Worm (Caenorhabditis elegans) whole organism, young adult: ENCODE results near the gene twk-8.
A peak's percentile ranks its signal among the peaks of the same experiment; 100 is the strongest.
"Not testable (repeated sequence)": the region's sequence is repeated elsewhere in the genome, so short reads cannot be mapped to it uniquely, and the experiment has no call there.

Experiments
- B0336.3 ChIP-seq: fragments of 200-800 bp; sonication (Bioruptor generic); IDR thresholded peaks from 2 replicates; pipeline ENCODE4 v1.3.6; 2022; ENCODE audit warnings: missing genetic modification characterization, missing compliant biosample characterization
- D2030.7 ChIP-seq: fragments of 200-800 bp; sonication (Bioruptor generic); IDR thresholded peaks from 2 replicates; pipeline ENCODE4 v1.3.6; 2022; ENCODE audit warnings: missing genetic modification reagents, missing genetic modification characterization, missing compliant biosample characterization
- F33H1.4 ChIP-seq: fragments of 200-800 bp; sonication (Bioruptor generic); IDR thresholded peaks from 2 replicates; pipeline ENCODE4 v1.3.6; 2022; ENCODE audit warnings: missing genetic modification reagents, missing genetic modification characterization, missing compliant biosample characterization
- F49E8.2 ChIP-seq: sonication (generic microtip); optimal IDR thresholded peaks from 3 replicates; lab custom pipeline; 2017; ENCODE audit warnings: missing genetic modification characterization, mild to moderate bottlenecking, missing compliant biosample characterization, antibody characterized with exemption, moderate library complexity; ENCODE audit not compliant: insufficient read depth
- Y79H2A.3 ChIP-seq: fragments of 200-800 bp; sonication (Bioruptor generic); conservative IDR thresholded peaks from 2 replicates; pipeline ENCODE4 v1.3.6; 2022; ENCODE audit warnings: missing genetic modification reagents, missing genetic modification characterization, missing compliant biosample characterization
- Y95B8A.8 ChIP-seq: fragments of 200-800 bp; sonication (Bioruptor generic); IDR thresholded peaks from 2 replicates; pipeline ENCODE4 v1.3.6; 2022; ENCODE audit warnings: missing genetic modification reagents, missing genetic modification characterization, missing compliant biosample characterization
- aptf-3 ChIP-seq: fragments of 200-800 bp; sonication (Bioruptor generic); IDR thresholded peaks from 2 replicates; pipeline ENCODE4 v1.3.6; 2022; ENCODE audit warnings: missing genetic modification characterization, missing compliant biosample characterization
- attf-6 ChIP-seq: fragments of 200-800 bp; sonication (Bioruptor generic); IDR thresholded peaks from 2 replicates; pipeline ENCODE4 v1.3.6; 2022; ENCODE audit warnings: missing genetic modification reagents, missing genetic modification characterization, missing compliant biosample characterization
- cebp-1 ChIP-seq, 2 experiments: fragments of 200-800 bp in 1 of 2; sonication (Bioruptor generic) in 1 of 2; sonication (generic microtip) in 1 of 2; IDR thresholded peaks in 1 of 2; optimal IDR thresholded peaks in 1 of 2; 2 replicates each; pipeline versions ENCODE4 v1.3.6 to Lab custom; 2017 to 2022; ENCODE audit warnings: missing compliant biosample characterization in 2 of 2, missing genetic modification characterization in 2 of 2, mild to moderate bottlenecking in 1 of 2, missing genetic modification reagents in 1 of 2, moderate library complexity in 1 of 2
- ceh-91 ChIP-seq: fragments of 200-800 bp; sonication (Bioruptor generic); IDR thresholded peaks from 2 replicates; pipeline ENCODE4 v1.3.6; 2022; ENCODE audit warnings: missing genetic modification reagents, missing genetic modification characterization, missing compliant biosample characterization
- dox-1 ChIP-seq: fragments of 200-800 bp; sonication (Bioruptor generic); IDR thresholded peaks from 2 replicates; pipeline ENCODE4 v1.3.6; 2022; ENCODE audit warnings: missing genetic modification reagents, missing genetic modification characterization, missing compliant biosample characterization
- dpl-1 ChIP-seq: fragments of 150-350 bp; optimal IDR thresholded peaks from 2 replicates; lab custom pipeline; 2014; ENCODE audit warnings: missing biosample characterization, missing genetic modification reagents, missing genetic modification characterization
- efl-1 ChIP-seq: fragments of 150-350 bp; optimal IDR thresholded peaks from 2 replicates; lab custom pipeline; 2014; ENCODE audit warnings: missing biosample characterization, missing genetic modification reagents, missing genetic modification characterization
- egrh-3 ChIP-seq: fragments of 200-800 bp; sonication (Bioruptor generic); IDR thresholded peaks from 2 replicates; pipeline ENCODE4 v1.3.6; 2022; ENCODE audit warnings: missing genetic modification reagents, missing genetic modification characterization, missing compliant biosample characterization
- hmg-1.2 ChIP-seq: fragments of 200-800 bp; sonication (Bioruptor generic); IDR thresholded peaks from 2 replicates; pipeline ENCODE4 v1.3.6; 2022; ENCODE audit warnings: missing genetic modification reagents, missing genetic modification characterization, missing compliant biosample characterization
- hmg-20 ChIP-seq: fragments of 200-800 bp; sonication (Bioruptor generic); IDR thresholded peaks from 2 replicates; pipeline ENCODE4 v1.3.6; 2022; ENCODE audit warnings: missing genetic modification reagents, missing genetic modification characterization, missing compliant biosample characterization
- hsf-1 ChIP-seq: fragments of 200-800 bp; sonication (Bioruptor generic); IDR thresholded peaks from 2 replicates; pipeline ENCODE4 v1.3.6; 2022; ENCODE audit warnings: missing genetic modification reagents, missing genetic modification characterization, missing compliant biosample characterization
- lin-54 ChIP-seq: fragments of 200-800 bp; sonication (Bioruptor generic); optimal IDR thresholded peaks from 2 replicates; lab custom pipeline; 2018; ENCODE audit warnings: mild to moderate bottlenecking, missing genetic modification characterization, missing compliant biosample characterization
- lsl-1 ChIP-seq: fragments of 200-800 bp; sonication (Bioruptor generic); optimal IDR thresholded peaks from 2 replicates; lab custom pipeline; 2018; ENCODE audit warnings: mild to moderate bottlenecking, missing genetic modification characterization, moderate library complexity, missing compliant biosample characterization
- madf-3 ChIP-seq: fragments of 200-800 bp; sonication (Bioruptor generic); IDR thresholded peaks from 2 replicates; pipeline ENCODE4 v1.3.6; 2022; ENCODE audit warnings: missing genetic modification reagents, missing genetic modification characterization, missing compliant biosample characterization
- madf-6 ChIP-seq: fragments of 200-800 bp; sonication (Bioruptor generic); IDR thresholded peaks from 2 replicates; pipeline ENCODE4 v1.3.6; 2022; ENCODE audit warnings: missing genetic modification reagents, missing genetic modification characterization, missing compliant biosample characterization
- nfyb-1 ChIP-seq: fragments of 200-800 bp; sonication (Bioruptor generic); IDR thresholded peaks from 2 replicates; pipeline ENCODE4 v1.3.6; 2022; ENCODE audit warnings: missing genetic modification reagents, missing genetic modification characterization, missing compliant biosample characterization
- nhr-27 ChIP-seq: fragments of 200-800 bp; sonication (Bioruptor generic); optimal IDR thresholded peaks from 2 replicates; lab custom pipeline; 2018; ENCODE audit warnings: mild to moderate bottlenecking, missing genetic modification characterization, moderate library complexity, missing compliant biosample characterization
- pbrm-1 ChIP-seq: fragments of 200-800 bp; sonication (Bioruptor generic); IDR thresholded peaks from 2 replicates; pipeline ENCODE4 v1.3.6; 2022; ENCODE audit warnings: missing genetic modification reagents, missing genetic modification characterization, missing compliant biosample characterization
- rcor-1 ChIP-seq: fragments of 200-800 bp; sonication (Bioruptor generic); IDR thresholded peaks from 2 replicates; pipeline ENCODE4 v1.3.6; 2022; ENCODE audit warnings: missing genetic modification reagents, missing genetic modification characterization, missing compliant biosample characterization
- repo-1 ChIP-seq: sonication (generic microtip); optimal IDR thresholded peaks from 2 replicates; lab custom pipeline; 2017; ENCODE audit warnings: mild to moderate bottlenecking, missing genetic modification characterization, missing compliant biosample characterization
- rpc-1 ChIP-seq, 2 experiments: fragments of 150-350 bp in 1 of 2; sonication (generic microtip) in 1 of 2; optimal IDR thresholded peaks; 2 replicates each; lab custom pipeline; 2014 to 2018; ENCODE audit warnings: missing biosample characterization in 1 of 2, missing genetic modification characterization in 1 of 2, missing genetic modification reagents in 1 of 2, missing genotype in 1 of 2
- sdz-38 ChIP-seq: sonication (generic microtip); optimal IDR thresholded peaks from 2 replicates; lab custom pipeline; 2016; ENCODE audit warnings: missing genotype, missing genetic modification characterization, missing compliant biosample characterization
- snpc-1.1 ChIP-seq: sonication (generic microtip); optimal IDR thresholded peaks from 2 replicates; lab custom pipeline; 2017; ENCODE audit warnings: missing genetic modification characterization, mild to moderate bottlenecking, missing compliant biosample characterization, antibody characterized with exemption, moderate library complexity, missing genotype, missing genetic modification reagents; ENCODE audit not compliant: insufficient read depth
- snpc-4 ChIP-seq, 5 experiments: fragments of 150-350 bp in 1 of 5; sonication (generic microtip) in 4 of 5; optimal IDR thresholded peaks; 2 replicates each; lab custom pipeline; 2014 to 2018; ENCODE audit warnings: missing genetic modification characterization in 5 of 5, missing biosample characterization in 3 of 5, antibody characterized with exemption in 2 of 5, mild to moderate bottlenecking in 2 of 5, missing compliant biosample characterization in 2 of 5, missing genotype in 2 of 5, moderate library complexity in 2 of 5, missing genetic modification reagents in 1 of 5
- somi-1 ChIP-seq: fragments of 200-800 bp; sonication (Bioruptor generic); optimal IDR thresholded peaks from 2 replicates; lab custom pipeline; 2018; ENCODE audit warnings: mild to moderate bottlenecking, missing genetic modification characterization, missing compliant biosample characterization
- tbp1 ChIP-seq: fragments of 200-800 bp; sonication (Bioruptor generic); optimal IDR thresholded peaks from 2 replicates; lab custom pipeline; 2018; ENCODE audit warnings: mild to moderate bottlenecking, missing genetic modification characterization, missing compliant biosample characterization
- ztf-28 ChIP-seq: fragments of 200-800 bp; sonication (Bioruptor generic); IDR thresholded peaks from 2 replicates; pipeline ENCODE4 v1.3.6; 2022; ENCODE audit warnings: missing genetic modification reagents, missing genetic modification characterization, missing compliant biosample characterization

Gene twk-8

DNA sequence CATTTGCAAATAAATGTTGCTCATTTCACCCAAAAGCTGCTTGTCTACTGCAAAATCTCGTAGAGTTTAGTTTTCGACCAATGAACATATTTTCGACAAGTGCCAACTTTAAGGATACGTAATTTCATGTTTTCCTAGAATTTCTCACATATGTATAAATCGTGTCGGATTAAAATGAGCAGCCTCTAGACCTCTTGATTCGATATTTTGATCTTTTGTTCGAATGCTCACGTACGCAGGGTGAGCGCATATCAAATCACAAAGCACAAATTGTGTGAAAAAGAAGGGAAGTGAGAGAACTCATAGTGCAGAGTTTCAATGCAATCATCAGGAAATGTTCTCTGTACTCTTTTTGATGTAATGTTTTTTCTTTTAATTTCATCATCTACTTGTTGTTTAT is 18.6 kb upstream of the twk-8 start:
- TF ChIP-seq somi-1 (GFP tag; lab: Kevin White, UChicago) (no peak), cebp-1 (GFP tag; IDR thresholded peaks at IDR 0.05; lab: Robert Waterston, UW) (no peak), cebp-1 (tag; optimal IDR thresholded peaks at IDR 0.05; lab: Kevin White, UChicago) (peak; percentile 25)

DNA sequence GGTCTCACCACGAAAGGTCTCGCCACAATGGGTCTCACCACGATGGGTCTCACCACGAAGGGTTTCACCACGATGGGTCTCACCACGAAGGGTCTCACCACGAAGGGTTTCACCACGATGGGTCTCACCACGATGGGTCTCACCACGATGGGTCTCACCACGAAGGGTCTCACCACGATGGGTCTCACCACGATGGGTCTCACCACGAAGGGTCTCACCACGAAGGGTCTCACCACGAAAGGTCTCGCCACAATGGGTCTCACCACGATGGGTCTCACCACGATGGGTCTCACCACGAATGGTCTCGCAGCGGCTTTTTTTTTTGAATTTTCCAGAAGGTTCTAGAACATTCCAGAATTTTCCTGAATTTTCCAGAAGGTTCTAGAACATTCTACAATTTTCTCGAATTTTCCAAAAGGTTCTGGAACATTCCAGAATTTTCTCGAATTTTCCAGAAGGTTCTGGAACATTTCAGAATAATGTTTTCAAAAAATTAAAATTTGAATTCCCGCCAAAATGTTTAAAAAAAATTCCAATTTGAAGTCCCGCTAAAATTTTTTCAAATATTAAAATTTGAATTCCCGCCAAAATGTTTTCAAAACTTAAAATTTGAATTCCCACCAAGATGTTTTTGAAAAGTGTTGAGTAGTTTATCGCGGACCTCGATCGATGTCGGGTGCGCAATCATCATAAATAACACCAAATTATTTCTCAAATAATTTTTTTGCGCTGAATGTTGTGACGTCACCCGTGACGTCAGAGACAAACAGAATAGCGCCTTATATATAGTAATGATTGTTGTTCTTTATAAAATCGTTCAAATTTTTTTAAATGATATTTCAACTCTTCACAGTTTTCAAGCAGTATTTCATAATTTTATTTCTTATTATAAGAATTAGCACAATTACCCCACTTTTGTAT is 14.6 kb upstream of the twk-8 start:
- peak; percentile 19; the same call in 1 of the 2 replicates for TF ChIP-seq rcor-1 (GFP tag; lab: Robert Waterston, UW)
- peak; percentile 98 for TF ChIP-seq hsf-1
- peak; percentile 70 for TF ChIP-seq dox-1 (GFP tag; lab: Robert Waterston, UW)
- TF ChIP-seq pbrm-1 (GFP tag; lab: Robert Waterston, UW) = peak; percentile 91
- TF ChIP-seq attf-6 (GFP tag; lab: Robert Waterston, UW) = peak; percentile 92
- TF ChIP-seq rpc-1 (optimal IDR thresholded peaks at IDR 0.05; lab: Kevin White, UChicago) = peak; percentile 27
- TF ChIP-seq rpc-1 (tag; optimal IDR thresholded peaks at IDR 0.05; lab: Kevin White, UChicago); snpc-4 (GFP tag; optimal IDR thresholded peaks at IDR 0.05; lab: Kevin White, UChicago): not testable (repeated sequence)
- TF ChIP-seq madf-3 (GFP tag; lab: Robert Waterston, UW) = 0 out of 2 replicates have a peak, but pooled peaks have one; percentile 14
- peak; percentile 74 for TF ChIP-seq lin-54 (GFP tag; lab: Kevin White, UChicago)
- peak; percentile 65 for TF ChIP-seq hmg-1.2 (GFP tag; lab: Robert Waterston, UW)
- 0 out of 2 replicates have a peak, but pooled peaks have one; percentile 14 for TF ChIP-seq ceh-91 (GFP tag; lab: Robert Waterston, UW)
- TF ChIP-seq lsl-1 (GFP tag; lab: Kevin White, UChicago) = peak; percentile 26
- peak; percentile 49 for TF ChIP-seq madf-6
- 0 out of 2 replicates have a peak, but pooled peaks have one; percentile 55 for TF ChIP-seq Y95B8A.8
- peak; percentile 13; the same call in 1 of the 2 replicates for TF ChIP-seq ztf-28 (GFP tag; lab: Robert Waterston, UW)
- peak; percentile 20 for TF ChIP-seq efl-1 (GFP tag; lab: Kevin White, UChicago)
- TF ChIP-seq D2030.7 (GFP tag; lab: Robert Waterston, UW) = peak; percentile 51
- TF ChIP-seq nfyb-1 (GFP tag; lab: Robert Waterston, UW) = 0 out of 2 replicates have a peak, but pooled peaks have one; percentile 20
- TF ChIP-seq F33H1.4 = peak; percentile 68
- peak; percentile 55 for TF ChIP-seq snpc-1.1 (tag; lab: Kevin White, UChicago)
- TF ChIP-seq egrh-3 (GFP tag; lab: Robert Waterston, UW) = peak; percentile 17; the same call in 1 of the 2 replicates
- TF ChIP-seq snpc-4 (tag; optimal IDR thresholded peaks at IDR 0.05; lab: Kevin White, UChicago) = peak in 3 of 4 experiments; percentile 51 to 88 (median 61)
- 0 out of 2 replicates have a peak, but pooled peaks have one; percentile 26 for TF ChIP-seq B0336.3 (GFP tag; lab: Robert Waterston, UW)
- 0 out of 2 replicates have a peak, but pooled peaks have one; percentile 9 for TF ChIP-seq Y79H2A.3 (GFP tag; lab: Robert Waterston, UW)
- peak; percentile 15 for TF ChIP-seq tbp1 (GFP tag; lab: Kevin White, UChicago)
- 0 out of 2 replicates have a peak, but pooled peaks have one; percentile 6 for TF ChIP-seq hmg-20 (GFP tag; lab: Robert Waterston, UW)
- peak; percentile 7 for TF ChIP-seq F49E8.2

DNA sequence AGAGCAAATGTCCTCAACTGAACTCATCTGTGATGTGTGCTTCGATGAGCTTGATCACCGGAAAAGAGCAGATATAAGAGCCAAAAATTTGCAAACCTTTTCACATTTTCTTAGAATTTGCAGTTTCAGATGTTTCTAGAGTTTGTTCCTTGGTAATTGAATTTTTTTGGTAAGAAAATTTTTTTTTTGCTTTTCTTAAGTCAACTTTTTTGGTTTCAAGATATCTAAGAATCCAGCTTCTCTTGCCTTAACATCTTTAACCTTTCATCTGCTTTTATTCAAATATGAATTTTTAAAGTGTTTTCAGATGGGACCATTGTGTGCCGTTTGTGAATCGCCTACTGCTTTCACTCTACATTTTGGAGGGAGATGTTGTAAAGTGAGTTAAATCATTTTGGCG is 12.5 kb upstream of the twk-8 start, which contains the start of gene nhr-11:
Gene nhr-11, plus strand, starts transcription at position 301 of the 400 bp plus-strand sequence.
- TF ChIP-seq repo-1 (no peak), dox-1 (GFP tag; lab: Robert Waterston, UW) (no peak), ceh-91 (GFP tag; lab: Robert Waterston, UW) (no peak), aptf-3 (GFP tag; lab: Robert Waterston, UW) (no peak), sdz-38 (tag; lab: Kevin White, UChicago) (no peak), madf-6 (no peak), nhr-27 (tag; lab: Kevin White, UChicago) (no peak), dpl-1 (GFP tag; lab: Kevin White, UChicago) (no peak), hmg-1.2 (GFP tag; lab: Robert Waterston, UW) (no peak)
